Worm (Caenorhabditis elegans) whole organism, L2 larva: Measurements from ENCODE around the gene T28H11.7.

Source experiments
- alr-1 ChIP-seq: fragments of 150-350 bp; optimal IDR thresholded peaks from 2 replicates; lab custom pipeline; 2014; ENCODE audit warnings: missing biosample characterization, missing genetic modification characterization
- aly-2 ChIP-seq: fragments of 150-350 bp; optimal IDR thresholded peaks from 2 replicates; lab custom pipeline; 2014; ENCODE audit warnings: missing biosample characterization, missing genetic modification characterization
- lin-39 ChIP-seq: fragments of 150-350 bp; optimal IDR thresholded peaks from 2 replicates; lab custom pipeline; 2014; ENCODE audit warnings: missing biosample characterization, missing genetic modification reagents, missing genetic modification characterization
- mdl-1 ChIP-seq, 2 experiments: fragments of 150-350 bp in 1 of 2; sonication (generic microtip) in 1 of 2; optimal IDR thresholded peaks; 2 replicates each; lab custom pipeline; 2017; ENCODE audit warnings: missing biosample characterization in 2 of 2, missing genetic modification characterization in 2 of 2

DNA sequence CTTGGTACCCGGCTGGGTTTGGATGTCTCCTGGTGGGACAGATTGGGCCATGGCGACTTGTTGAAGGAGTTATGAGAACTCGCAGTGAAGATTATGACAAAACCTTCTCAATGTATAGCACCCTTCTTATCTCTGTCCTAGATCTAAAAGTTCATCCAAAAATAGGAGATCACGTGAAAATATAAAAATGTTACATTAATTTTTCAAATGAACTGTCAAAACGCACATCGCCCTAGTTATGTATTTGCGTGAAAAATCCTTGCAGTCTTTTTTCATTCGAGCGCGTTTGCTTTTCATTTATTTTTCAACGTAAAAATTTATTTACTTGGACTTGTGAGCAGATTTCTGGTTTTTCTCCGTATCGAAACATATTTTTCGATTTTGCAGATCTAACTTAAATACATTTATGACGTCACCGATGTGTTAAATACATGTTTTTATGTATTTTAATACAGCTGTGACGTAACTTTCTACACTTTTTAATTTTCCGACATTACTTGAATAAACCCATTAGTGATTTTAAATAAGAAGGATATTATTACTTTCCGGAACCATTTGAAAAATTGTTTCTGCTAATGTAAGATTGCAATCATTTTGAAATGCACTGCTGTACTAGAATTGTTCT lies 39.1 kb upstream of the T28H11.7 start, which contains the start of gene msp-55:
- TF ChIP-seq aly-2 (tag; lab: Kevin White, UChicago) (no peak), alr-1 (tag; lab: Kevin White, UChicago) (no peak), lin-39 (tag; lab: Kevin White, UChicago) (no peak), mdl-1 (tag; optimal IDR thresholded peaks at IDR 0.05; lab: Kevin White, UChicago) (no peak)
